Worm (Caenorhabditis elegans) whole organism, L2 larva: ENCODE data around the gene tyr-1.

Experiments used
- alr-1 ChIP-seq: fragments of 150-350 bp; optimal IDR thresholded peaks from 2 replicates; lab custom pipeline; 2014; ENCODE audit warnings: missing biosample characterization, missing genetic modification characterization
- dmd-4 ChIP-seq: sonication (generic microtip); optimal IDR thresholded peaks from 2 replicates; lab custom pipeline; 2017; ENCODE audit warnings: missing biosample characterization, missing genetic modification characterization
- nhr-237 ChIP-seq: fragments of 150-350 bp; optimal IDR thresholded peaks from 2 replicates; lab custom pipeline; 2014; ENCODE audit warnings: missing biosample characterization, missing genetic modification characterization
- nhr-6 ChIP-seq: fragments of 150-350 bp; optimal IDR thresholded peaks from 2 replicates; lab custom pipeline; 2014; ENCODE audit warnings: missing biosample characterization, missing genetic modification characterization
- nhr-77 ChIP-seq: fragments of 150-350 bp; optimal IDR thresholded peaks from 2 replicates; lab custom pipeline; 2014; ENCODE audit warnings: missing biosample characterization, missing genetic modification characterization
- snpc-4 ChIP-seq: fragments of 150-350 bp; optimal IDR thresholded peaks from 2 replicates; lab custom pipeline; 2014; ENCODE audit warnings: missing biosample characterization, missing genetic modification characterization
- unc-55 ChIP-seq: fragments of 150-350 bp; sonication (generic microtip); optimal IDR thresholded peaks from 3 replicates; lab custom pipeline; 2014; ENCODE audit warnings: missing biosample characterization, missing genetic modification reagents, missing genetic modification characterization
- zag-1 ChIP-seq: fragments of 150-350 bp; optimal IDR thresholded peaks from 2 replicates; lab custom pipeline; 2014; ENCODE audit warnings: missing biosample characterization, missing genetic modification characterization

DNA sequence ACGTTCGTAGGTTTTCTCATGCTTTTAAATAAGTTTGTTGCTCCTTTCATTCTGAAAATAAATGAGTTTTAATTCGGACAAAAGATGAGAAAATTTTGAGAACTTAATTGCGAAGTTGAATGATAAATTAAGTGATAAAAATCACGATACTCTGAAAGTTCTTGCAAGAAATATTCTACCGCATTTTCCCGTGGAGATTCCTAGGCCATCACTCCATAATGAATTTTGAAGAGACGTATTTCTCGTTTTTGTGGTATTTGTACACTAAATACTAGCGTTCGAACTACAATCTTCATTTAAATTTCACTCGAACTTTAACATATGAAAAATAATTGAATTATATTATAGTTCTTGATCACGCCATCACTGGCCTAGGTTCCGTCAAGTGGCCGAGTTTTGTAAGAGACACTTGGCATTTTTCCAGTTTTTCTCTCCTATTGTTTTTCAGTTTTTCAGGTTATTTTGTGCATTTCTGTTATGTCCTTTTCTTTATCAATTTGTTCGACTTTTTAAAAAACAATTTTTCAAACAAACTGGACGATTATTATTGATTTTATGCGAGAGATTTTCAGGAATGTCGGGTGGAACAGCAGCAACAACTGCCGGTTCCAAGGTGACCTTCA, 15.1 kb upstream of the tyr-1 start, which contains the start of the genes coq-5 and ufm-1:
- TF ChIP-seq snpc-4 (tag; lab: Kevin White, UChicago) (no peak), nhr-237 (tag; lab: Kevin White, UChicago) (no peak), unc-55 (no peak), nhr-77 (tag; lab: Kevin White, UChicago) (no peak), alr-1 (no peak), nhr-6 (tag; lab: Kevin White, UChicago) (no peak), dmd-4 (tag; lab: Kevin White, UChicago) (no peak), zag-1 (tag; lab: Kevin White, UChicago) (no peak)
